Worm (Caenorhabditis elegans) whole organism, L3 larva: Measurements from ENCODE around the gene pmpl-1.

Experiments used
- ceh-82 ChIP-seq: fragments of 150-350 bp; optimal IDR thresholded peaks from 2 replicates; lab custom pipeline; 2014; ENCODE audit warnings: missing biosample characterization, missing genetic modification characterization
- daf-12 ChIP-seq: fragments of 150-350 bp; optimal IDR thresholded peaks from 2 replicates; lab custom pipeline; 2014; ENCODE audit warnings: missing biosample characterization, missing genetic modification reagents, missing genetic modification characterization
- lin-15B ChIP-seq: fragments of 150-350 bp; optimal IDR thresholded peaks from 2 replicates; lab custom pipeline; 2014; ENCODE audit warnings: missing biosample characterization, missing genetic modification characterization
- nhr-28 ChIP-seq: fragments of 150-350 bp; optimal IDR thresholded peaks from 2 replicates; lab custom pipeline; 2014; ENCODE audit warnings: missing biosample characterization, missing genetic modification characterization
- nhr-77 ChIP-seq: fragments of 150-350 bp; optimal IDR thresholded peaks from 2 replicates; lab custom pipeline; 2014; ENCODE audit warnings: missing biosample characterization, missing genetic modification characterization
- skn-1 ChIP-seq: fragments of 150-350 bp; optimal IDR thresholded peaks from 2 replicates; lab custom pipeline; 2014; ENCODE audit warnings: missing biosample characterization, missing genetic modification characterization
- unc-39 ChIP-seq: sonication (generic microtip); optimal IDR thresholded peaks from 4 replicates; lab custom pipeline; 2017; ENCODE audit warnings: missing biosample characterization, missing genetic modification characterization

- no peak for TF ChIP-seq ceh-82 (tag; lab: Kevin White, UChicago)
- TF ChIP-seq nhr-28, result no peak
- no peak for TF ChIP-seq unc-39 (tag; lab: Kevin White, UChicago)
- TF ChIP-seq skn-1 (tag; lab: Kevin White, UChicago), result no peak
- no peak for TF ChIP-seq daf-12
- no peak for TF ChIP-seq lin-15B (tag; lab: Kevin White, UChicago)
- TF ChIP-seq nhr-77 (tag; lab: Kevin White, UChicago), result no peak
These were observed 28.0 kb upstream of the pmpl-1 start for ce11 chrX:3759820-3760219.
